Worm (Caenorhabditis elegans) whole organism, L4 larva: ENCODE data around the gene F21G4.1.

Experiments
- F37D6.2 ChIP-seq: sonication (generic microtip); optimal IDR thresholded peaks from 2 replicates; lab custom pipeline; 2016; ENCODE audit warnings: mild to moderate bottlenecking, missing genetic modification characterization, missing compliant biosample characterization
- F49E8.2 ChIP-seq: sonication (generic microtip); optimal IDR thresholded peaks from 2 replicates; lab custom pipeline; 2016; ENCODE audit warnings: missing compliant biosample characterization, mild to moderate bottlenecking, missing genetic modification characterization, borderline replicate concordance
- aha-1 ChIP-seq: fragments of 150-350 bp; peaks from one replicate; lab custom pipeline; 2014; ENCODE audit warnings: missing biosample characterization, missing genetic modification characterization
- ama-1 ChIP-seq: fragments of 150-350 bp; optimal IDR thresholded peaks from 2 replicates; lab custom pipeline; 2014; ENCODE audit warnings: inconsistent platforms, mixed read lengths
- attf-4 ChIP-seq: sonication (generic microtip); optimal IDR thresholded peaks from 3 replicates; lab custom pipeline; 2017; ENCODE audit warnings: missing biosample characterization, missing genetic modification characterization
- ceh-82 ChIP-seq: sonication (generic microtip); optimal IDR thresholded peaks from 2 replicates; lab custom pipeline; 2017; ENCODE audit warnings: missing biosample characterization, missing genetic modification characterization
- daf-16 ChIP-seq, 3 experiments: sonication (generic microtip); optimal IDR thresholded peaks; 2 replicates each; lab custom pipeline; 2016 to 2017; ENCODE audit warnings: missing genetic modification characterization in 3 of 3, missing genetic modification reagents in 3 of 3, mild to moderate bottlenecking in 2 of 3, missing compliant biosample characterization in 2 of 3, missing biosample characterization in 1 of 3, moderate library complexity in 1 of 3
- daf-8 ChIP-seq: fragments of 200-800 bp; sonication (Bioruptor generic); IDR thresholded peaks from 2 replicates; pipeline ENCODE4 v1.3.6; 2022; ENCODE audit warnings: missing genetic modification characterization, missing compliant biosample characterization
- dmd-6 ChIP-seq: fragments of 200-800 bp; sonication (Bioruptor generic); IDR thresholded peaks from 2 replicates; pipeline ENCODE4 v1.3.6; 2022; ENCODE audit warnings: missing genetic modification reagents, missing genetic modification characterization, missing compliant biosample characterization
- dmd-9 ChIP-seq: fragments of 200-800 bp; sonication (Bioruptor generic); IDR thresholded peaks from 2 replicates; pipeline ENCODE4 v1.3.6; 2022; ENCODE audit warnings: missing genetic modification reagents, missing genetic modification characterization, missing compliant biosample characterization
- egl-43 ChIP-seq: fragments of 200-800 bp; sonication (Bioruptor generic); IDR thresholded peaks from 2 replicates; pipeline ENCODE4 v1.3.6; 2022; ENCODE audit warnings: missing genetic modification reagents, missing genetic modification characterization, missing compliant biosample characterization
- fos-1 ChIP-seq: fragments of 150-350 bp; optimal IDR thresholded peaks from 2 replicates; lab custom pipeline; 2014; ENCODE audit warnings: missing biosample characterization, missing genetic modification characterization
- hlh-11 ChIP-seq: fragments of 200-800 bp; sonication (Bioruptor generic); optimal IDR thresholded peaks from 2 replicates; lab custom pipeline; 2018; ENCODE audit warnings: mild to moderate bottlenecking, missing genetic modification characterization, missing compliant biosample characterization
- hlh-30 ChIP-seq: sonication (generic microtip); optimal IDR thresholded peaks from 2 replicates; lab custom pipeline; 2017; ENCODE audit warnings: antibody characterized with exemption, mild to moderate bottlenecking, missing genetic modification characterization, missing compliant biosample characterization; ENCODE audit not compliant: insufficient read depth
- jun-1 ChIP-seq: fragments of 150-350 bp; optimal IDR thresholded peaks from 2 replicates; lab custom pipeline; 2014; ENCODE audit warnings: missing biosample characterization, missing genetic modification reagents, missing genetic modification characterization
- lim-7 ChIP-seq: fragments of 200-800 bp; sonication (Bioruptor generic); IDR thresholded peaks from 2 replicates; pipeline ENCODE4 v1.3.6; 2022; ENCODE audit warnings: missing genetic modification characterization, missing compliant biosample characterization
- lin-13 ChIP-seq: fragments of 150-350 bp; optimal IDR thresholded peaks from 2 replicates; lab custom pipeline; 2014; ENCODE audit warnings: missing biosample characterization, missing genetic modification reagents, missing genetic modification characterization
- lin-38 ChIP-seq: fragments of 200-800 bp; sonication (Bioruptor generic); IDR thresholded peaks from 2 replicates; pipeline ENCODE4 v1.3.6; 2022; ENCODE audit warnings: missing genetic modification reagents, missing genetic modification characterization, missing compliant biosample characterization
- nhr-25 ChIP-seq: sonication (generic microtip); optimal IDR thresholded peaks from 2 replicates; lab custom pipeline; 2017; ENCODE audit warnings: missing genetic modification characterization, mild to moderate bottlenecking, missing compliant biosample characterization, antibody characterized with exemption, moderate library complexity, borderline replicate concordance; ENCODE audit not compliant: insufficient read depth
- nhr-41 ChIP-seq: fragments of 200-800 bp; sonication (Bioruptor generic); IDR thresholded peaks from 2 replicates; pipeline ENCODE4 v1.3.6; 2022; ENCODE audit warnings: missing genetic modification reagents, missing genetic modification characterization, missing compliant biosample characterization
- nhr-6 ChIP-seq: fragments of 150-350 bp; optimal IDR thresholded peaks from 2 replicates; lab custom pipeline; 2014; ENCODE audit warnings: missing biosample characterization, missing genetic modification characterization
- pqm-1 ChIP-seq: sonication (generic microtip); optimal IDR thresholded peaks from 2 replicates; lab custom pipeline; 2017; ENCODE audit warnings: missing biosample characterization, missing genetic modification characterization
- rbr-2 ChIP-seq: sonication (generic microtip); optimal IDR thresholded peaks from 2 replicates; lab custom pipeline; 2016; ENCODE audit warnings: missing genotype, missing genetic modification characterization, missing compliant biosample characterization
- spr-3 ChIP-seq: fragments of 200-800 bp; sonication (Bioruptor generic); optimal IDR thresholded peaks from 2 replicates; lab custom pipeline; 2018; ENCODE audit warnings: mild to moderate bottlenecking, missing genetic modification characterization, missing compliant biosample characterization
- tag-97 ChIP-seq: fragments of 200-800 bp; sonication (Bioruptor generic); IDR thresholded peaks from 2 replicates; pipeline ENCODE4 v1.3.6; 2022; ENCODE audit warnings: missing genetic modification characterization, missing compliant biosample characterization
- unc-130 ChIP-seq: sonication (generic microtip); optimal IDR thresholded peaks from 2 replicates; lab custom pipeline; 2016; ENCODE audit warnings: missing genetic modification reagents, missing genetic modification characterization, missing compliant biosample characterization
- unc-39 ChIP-seq: sonication (generic microtip); optimal IDR thresholded peaks from 2 replicates; lab custom pipeline; 2017; ENCODE audit warnings: missing biosample characterization, missing genetic modification characterization
- unc-62 ChIP-seq, 3 experiments: fragments of 150-350 bp in 1 of 3; sonication (generic microtip); optimal IDR thresholded peaks in 2 of 3; peaks in 1 of 3; 1 replicate in 1 of 3; 2 replicates in 2 of 3; lab custom pipeline; 2014 to 2017; ENCODE audit warnings: missing biosample characterization in 3 of 3, missing genetic modification characterization in 3 of 3, missing genetic modification reagents in 3 of 3, missing genotype in 1 of 3
- zag-1 ChIP-seq: fragments of 150-350 bp; optimal IDR thresholded peaks from 2 replicates; lab custom pipeline; 2014; ENCODE audit warnings: missing biosample characterization, missing genetic modification characterization
- zfp-2 ChIP-seq: sonication (generic microtip); optimal IDR thresholded peaks from 2 replicates; lab custom pipeline; 2016; ENCODE audit warnings: mild to moderate bottlenecking, missing genetic modification characterization, missing compliant biosample characterization
- zip-2 ChIP-seq: fragments of 150-350 bp; optimal IDR thresholded peaks from 2 replicates; lab custom pipeline; 2014; ENCODE audit warnings: missing biosample characterization, missing genetic modification characterization

Gene F21G4.1

ce11 chrX:9894844-9895243, 2.7 kb upstream of the F21G4.1 start, which contains the start of gene F21G4.3:
F21G4.3 (plus strand) TSS chrX:9895144.
- no peak for TF ChIP-seq zag-1
- no peak for TF ChIP-seq unc-39 (tag; lab: Kevin White, UChicago)
- TF ChIP-seq, all 104 proteins: peak for 0

- peak; percentile 76 for TF ChIP-seq aha-1 (tag; lab: Kevin White, UChicago)
- TF ChIP-seq nhr-25 (tag; lab: Kevin White, UChicago), result peak; percentile 7
- TF ChIP-seq lin-13 (GFP tag; lab: Kevin White, UChicago), result no peak
Observed at ce11 chrX:9893069-9893468, 941 bp upstream of the F21G4.1 start.

ce11 chrX:9883837-9884324, 8.2 kb downstream of the F21G4.1 start, which contains the start of gene mrp-4:
mrp-4 (plus strand) TSS chrX:9884274.
- TF ChIP-seq unc-62 (GFP tag; optimal IDR thresholded peaks at IDR 0.05 in 1 of 2; lab: Kevin White, UChicago) (peak in 1 of 2 experiments; percentile 33), unc-62 (tag; optimal IDR thresholded peaks at IDR 0.05; lab: Kevin White, UChicago) (no peak), F37D6.2 (tag; lab: Kevin White, UChicago) (no peak)

- TF ChIP-seq pqm-1 (tag; lab: Kevin White, UChicago) (peak; percentile 59), lin-38 (GFP tag; lab: Robert Waterston, UW) (no peak), zfp-2 (tag; lab: Kevin White, UChicago) (no peak), aha-1 (tag; lab: Kevin White, UChicago) (no peak), F49E8.2 (tag; lab: Kevin White, UChicago) (no peak), dmd-6 (peak; percentile 56), daf-16 (GFP tag; optimal IDR thresholded peaks at IDR 0.05; lab: Kevin White, UChicago) (no peak), daf-16 (tag; optimal IDR thresholded peaks at IDR 0.05; lab: Kevin White, UChicago) (peak; percentile 76), unc-62 (GFP tag; optimal IDR thresholded peaks at IDR 0.05 in 1 of 2; lab: Kevin White, UChicago) (no peak), unc-62 (tag; optimal IDR thresholded peaks at IDR 0.05; lab: Kevin White, UChicago) (no peak), hlh-11 (tag; lab: Kevin White, UChicago) (peak; percentile 46)
Observed at ce11 chrX:9882572-9882971, 9.6 kb downstream of the F21G4.1 start.

ce11 chrX:9882112-9882511, 10.0 kb downstream of the F21G4.1 start, which contains the start of gene glo-1:
glo-1 (minus strand) TSS chrX:9882212.
- TF ChIP-seq jun-1 (tag; lab: Kevin White, UChicago) (no peak), tag-97 (GFP tag; lab: Robert Waterston, UW) (no peak), lim-7 (GFP tag; lab: Robert Waterston, UW) (no peak), rbr-2 (tag; lab: Kevin White, UChicago) (no peak), egl-43 (GFP tag; lab: Robert Waterston, UW) (no peak), unc-130 (no peak), spr-3 (GFP tag; lab: Kevin White, UChicago) (no peak), daf-8 (GFP tag; lab: Robert Waterston, UW) (no peak), hlh-30 (tag; lab: Kevin White, UChicago) (no peak), dmd-9 (GFP tag; lab: Robert Waterston, UW) (no peak), ceh-82 (tag; lab: Kevin White, UChicago) (no peak), zip-2 (tag; lab: Kevin White, UChicago) (no peak), nhr-41 (no peak), attf-4 (no peak), fos-1 (tag; lab: Kevin White, UChicago) (no peak), ama-1 (lab: Kevin White, UChicago) (no peak)

- TF ChIP-seq nhr-6 (tag; lab: Kevin White, UChicago) (no peak), aha-1 (tag; lab: Kevin White, UChicago) (peak; percentile 31)
Observed at ce11 chrX:9877117-9877516, 15.0 kb downstream of the F21G4.1 start, which contains the start of gene R07B1.9. R07B1.9 (plus strand) TSS chrX:9877417.
